Worm (Caenorhabditis elegans) whole organism, young adult: ENCODE data around the gene K12D9.1.

Experiments
- F33H1.4 ChIP-seq: fragments of 200-800 bp; sonication (Bioruptor generic); IDR thresholded peaks from 2 replicates; pipeline ENCODE4 v1.3.6; 2022; ENCODE audit warnings: missing genetic modification reagents, missing genetic modification characterization, missing compliant biosample characterization
- F52B5.7 ChIP-seq: sonication (generic microtip); optimal IDR thresholded peaks from 2 replicates; lab custom pipeline; 2016; ENCODE audit warnings: mild to moderate bottlenecking, missing genetic modification characterization, missing compliant biosample characterization
- T26A5.8 ChIP-seq: sonication (generic microtip); optimal IDR thresholded peaks from 2 replicates; lab custom pipeline; 2016; ENCODE audit warnings: missing genetic modification characterization, missing compliant biosample characterization
- ama-1 ChIP-seq, 3 experiments: fragments of 150-350 bp in 1 of 3; sonication (generic microtip) in 2 of 3; optimal IDR thresholded peaks; 2 replicates each; lab custom pipeline; 2014 to 2018; ENCODE audit warnings: missing biosample characterization in 2 of 3, missing genetic modification characterization in 2 of 3, missing genetic modification reagents in 2 of 3
- ccch-3 ChIP-seq: fragments of 200-800 bp; sonication (Bioruptor generic); optimal IDR thresholded peaks from 2 replicates; lab custom pipeline; 2018; ENCODE audit warnings: mild to moderate bottlenecking, missing genetic modification characterization, missing compliant biosample characterization
- ceh-79 ChIP-seq: sonication (generic microtip); optimal IDR thresholded peaks from 2 replicates; lab custom pipeline; 2017; ENCODE audit warnings: mild to moderate bottlenecking, missing genetic modification characterization, missing compliant biosample characterization
- chd-7 ChIP-seq: sonication (generic microtip); optimal IDR thresholded peaks from 2 replicates; lab custom pipeline; 2016; ENCODE audit warnings: mild to moderate bottlenecking, missing genetic modification characterization, moderate library complexity, missing compliant biosample characterization
- him-1 ChIP-seq: sonication (generic microtip); optimal IDR thresholded peaks from 2 replicates; lab custom pipeline; 2016; ENCODE audit warnings: missing genotype, missing genetic modification reagents, missing genetic modification characterization, missing compliant biosample characterization
- mes-4 ChIP-seq: sonication (generic microtip); optimal IDR thresholded peaks from 2 replicates; lab custom pipeline; 2016; ENCODE audit warnings: missing genotype, missing genetic modification characterization, missing compliant biosample characterization
- snpc-3.4 ChIP-seq: sonication (generic microtip); optimal IDR thresholded peaks from 2 replicates; lab custom pipeline; 2017; ENCODE audit warnings: missing genetic modification characterization, mild to moderate bottlenecking, missing compliant biosample characterization, antibody characterized with exemption, moderate library complexity, missing genotype, missing genetic modification reagents
- unc-130 ChIP-seq: sonication (generic microtip); optimal IDR thresholded peaks from 2 replicates; lab custom pipeline; 2016; ENCODE audit warnings: missing genetic modification reagents, missing genetic modification characterization, missing compliant biosample characterization
- zfh-2 ChIP-seq: fragments of 200-800 bp; sonication (Bioruptor generic); conservative IDR thresholded peaks from 2 replicates; pipeline ENCODE4 v1.3.6; 2022; ENCODE audit warnings: missing genetic modification reagents, missing genetic modification characterization, missing compliant biosample characterization

DNA sequence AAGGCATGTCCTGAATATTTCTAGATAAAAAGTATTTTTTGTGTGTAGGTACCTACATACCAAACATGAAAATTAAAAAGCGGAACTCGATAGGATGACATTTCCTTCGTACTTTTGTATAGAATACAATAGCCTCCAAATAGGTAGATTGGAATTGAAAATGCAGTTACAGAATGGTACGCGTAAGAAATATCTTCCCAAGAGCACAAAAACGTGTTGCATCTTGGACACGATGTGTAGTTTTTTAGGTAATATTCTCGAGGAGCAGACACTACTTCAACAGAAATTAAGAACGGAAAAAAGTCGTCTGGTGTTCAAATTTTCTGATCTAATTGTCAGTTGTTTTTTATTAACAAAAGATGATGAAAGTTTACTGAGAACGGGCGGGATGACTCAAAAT lies 26.9 kb upstream of the K12D9.1 start, which contains the start of gene srh-85:
- no peak for TF ChIP-seq chd-7
- no peak for TF ChIP-seq ceh-79 (tag; lab: Kevin White, UChicago)
- TF ChIP-seq mes-4 = no peak
- TF ChIP-seq him-1 = no peak
- no peak for TF ChIP-seq T26A5.8 (tag; lab: Kevin White, UChicago)
- no peak for TF ChIP-seq F33H1.4 (GFP tag; lab: Robert Waterston, UW)
- no peak for TF ChIP-seq ccch-3 (GFP tag; lab: Kevin White, UChicago)
- TF ChIP-seq ama-1 (optimal IDR thresholded peaks at IDR 0.05; lab: Kevin White, UChicago) = no peak
- no peak for TF ChIP-seq ama-1 (GFP tag; optimal IDR thresholded peaks at IDR 0.05; lab: Kevin White, UChicago)
- no peak for TF ChIP-seq snpc-3.4
- no peak for TF ChIP-seq zfh-2
- no peak for TF ChIP-seq F52B5.7 (tag; lab: Kevin White, UChicago)
- TF ChIP-seq unc-130 (GFP tag; lab: Kevin White, UChicago) = no peak
